Fruit fly (Drosophila melanogaster): ENCODE results near the gene hth.

hth gene

dm6 chr3R:10605038-10605437, 34.3 kb downstream of the hth start:
- TF ChIP-seq Hr78 (GFP tag; optimal IDR thresholded peaks at IDR 0.05) (peak in 1 of 2 experiments; percentile 85), dmrt11E (tag; optimal IDR thresholded peaks at IDR 0.05) (peak; percentile 10), Drgx (GFP tag; IDR thresholded peaks at IDR 0.05) (no peak), vfl (GFP tag; optimal IDR thresholded peaks at IDR 0.05) (no peak), CG11504 (tag; optimal IDR thresholded peaks at IDR 0.05) (no peak), grau (tag; optimal IDR thresholded peaks at IDR 0.05) (no peak), CG2129 (GFP tag; IDR thresholded peaks at IDR 0.05; ENCODE audit: partially characterized antibody) (no peak), fd64A (GFP tag; optimal IDR thresholded peaks at IDR 0.05) (peak; percentile 10), jing (GFP tag; optimal IDR thresholded peaks at IDR 0.05) (no peak), gsb-n (tag; optimal IDR thresholded peaks at IDR 0.05) (no peak), CG10366 (GFP tag; IDR thresholded peaks at IDR 0.05) (0 out of 2 replicates have a peak, but pooled peaks have one; percentile 19), hb (GFP tag; IDR thresholded peaks at IDR 0.05; ENCODE audit: partially characterized antibody) (no peak), CG12659 (GFP tag; optimal IDR thresholded peaks at IDR 0.05) (no peak), Lim3 (GFP tag; IDR thresholded peaks at IDR 0.05) (no peak), CG32767 (GFP tag; IDR thresholded peaks at IDR 0.05) (0 out of 2 replicates have a peak, but pooled peaks have one; percentile 21), Atf3 (GFP tag; optimal IDR thresholded peaks at IDR 0.05) (peak; percentile 17), zf30C (GFP tag; optimal IDR thresholded peaks at IDR 0.05) (no peak), stwl (tag; optimal IDR thresholded peaks at IDR 0.05) (no peak), CG34422 (GFP tag; IDR thresholded peaks at IDR 0.05) (no peak), gfzf (GFP tag; optimal IDR thresholded peaks at IDR 0.05) (no peak), fu2 (GFP tag; optimal IDR thresholded peaks at IDR 0.05) (no peak), Hr39 (optimal IDR thresholded peaks at IDR 0.05) (no peak), D19A (tag; optimal IDR thresholded peaks at IDR 0.05) (no peak), CG10462 (GFP tag; optimal IDR thresholded peaks at IDR 0.05) (no peak), CG12236 (GFP tag; optimal IDR thresholded peaks at IDR 0.05) (no peak), CG13894 (tag; optimal IDR thresholded peaks at IDR 0.05) (no peak), chm (GFP tag; IDR thresholded peaks at IDR 0.05) (peak; percentile 13; the same call in 1 of the 2 replicates), bab2 (GFP tag; optimal IDR thresholded peaks at IDR 0.05) (peak; percentile 1), CG10959 (GFP tag; IDR thresholded peaks at IDR 0.05) (0 out of 2 replicates have a peak, but pooled peaks have one; percentile 23), CG15601 (tag; optimal IDR thresholded peaks at IDR 0.05) (no peak), B-H1 (GFP tag; IDR thresholded peaks at IDR 0.05) (no peak), CG15479 (GFP tag; optimal IDR thresholded peaks at IDR 0.05) (peak; percentile 4), CG1602 (GFP tag; optimal IDR thresholded peaks at IDR 0.05) (no peak), tgo (GFP tag; IDR thresholded peaks at IDR 0.05) (no peak), CG7963 (GFP tag; IDR thresholded peaks at IDR 0.05; ENCODE audit: partially characterized antibody) (no peak), Six4 (GFP tag; optimal IDR thresholded peaks at IDR 0.05) (no peak), Atf6 (GFP tag; IDR thresholded peaks at IDR 0.05) (peak; percentile 52), caup (GFP tag; optimal IDR thresholded peaks at IDR 0.05; ENCODE audit: severe bottlenecking) (no peak), ase (GFP tag; IDR thresholded peaks at IDR 0.05) (no peak), CG6683 (GFP tag; optimal IDR thresholded peaks at IDR 0.05) (no peak), CG4820 (GFP tag; optimal IDR thresholded peaks at IDR 0.05) (no peak), CG33557 (GFP tag; optimal IDR thresholded peaks at IDR 0.05) (peak; percentile 2), CG17328 (GFP tag; IDR thresholded peaks at IDR 0.05) (0 out of 2 replicates have a peak, but pooled peaks have one; percentile 5), CG6654 (GFP tag; optimal IDR thresholded peaks at IDR 0.05) (no peak), chinmo (GFP tag; IDR thresholded peaks at IDR 0.05; ENCODE audit: partially characterized antibody) (peak; percentile 84; the same call in 2 of the 4 replicates), lab (GFP tag; optimal IDR thresholded peaks at IDR 0.05) (peak; percentile 23), CG3995 (GFP tag; optimal IDR thresholded peaks at IDR 0.05) (no peak), pb (GFP tag; optimal IDR thresholded peaks at IDR 0.05) (peak; percentile 15), CG8290 (GFP tag; optimal IDR thresholded peaks at IDR 0.05) (no peak), CG8290 (tag; optimal IDR thresholded peaks at IDR 0.05) (peak in 1 of 2 experiments; percentile 43), CG10543 (GFP tag; optimal IDR thresholded peaks at IDR 0.05) (peak; percentile 74)

Measured in whole organism, embryonic.